Fruit fly (Drosophila melanogaster) whole organism, embryonic: ENCODE data around the gene vkg.

Experiments
- CG11456 ChIP-seq: fragments of 200-800 bp; sonication (Bioruptor generic); IDR thresholded peaks from 3 replicates; pipeline ENCODE4 v1.3.6; 2022; ENCODE audit warnings: missing biosample characterization, missing genetic modification characterization
- CG11696 ChIP-seq: fragments of 200-800 bp; sonication (Bioruptor generic); IDR thresholded peaks from 2 replicates; pipeline ENCODE4 v1.3.6; 2022; ENCODE audit warnings: missing biosample characterization, missing genetic modification characterization
- CG1233 ChIP-seq: fragments of 200-800 bp; sonication (Bioruptor generic); optimal IDR thresholded peaks from 4 replicates; lab custom pipeline; 2018; ENCODE audit warnings: missing biosample characterization, mild to moderate bottlenecking, missing genetic modification characterization
- CG12391 ChIP-seq: fragments of 200-800 bp; sonication (Bioruptor generic); optimal IDR thresholded peaks from 3 replicates; lab custom pipeline; 2018; ENCODE audit warnings: missing biosample characterization, mild to moderate bottlenecking, missing genetic modification characterization, moderate library complexity
- CG13775 ChIP-seq: fragments of 200-800 bp; sonication (Bioruptor generic); optimal IDR thresholded peaks from 3 replicates; lab custom pipeline; 2017; ENCODE audit warnings: missing biosample characterization, mild to moderate bottlenecking, missing genetic modification characterization
- CG14014 ChIP-seq: fragments of 200-800 bp; sonication (Bioruptor generic); IDR thresholded peaks from 2 replicates; pipeline ENCODE4 v1.3.6; 2022; ENCODE audit warnings: missing biosample characterization, missing genetic modification characterization
- CG14667 ChIP-seq: fragments of 200-800 bp; sonication (Bioruptor generic); IDR thresholded peaks from 2 replicates; pipeline ENCODE4 v1.3.6; 2022; ENCODE audit warnings: missing biosample characterization, missing genetic modification characterization
- CG15479 ChIP-seq: fragments of 200-800 bp; sonication (Bioruptor generic); optimal IDR thresholded peaks from 3 replicates; lab custom pipeline; 2019; ENCODE audit warnings: missing biosample characterization, mild to moderate bottlenecking, missing genetic modification characterization, moderate library complexity
- CG1603 ChIP-seq: fragments of 200-800 bp; sonication (Bioruptor generic); optimal IDR thresholded peaks from 2 replicates; lab custom pipeline; 2019; ENCODE audit warnings: missing biosample characterization, mild to moderate bottlenecking, missing genetic modification characterization, moderate library complexity
- CG1647 ChIP-seq: fragments of 200-800 bp; sonication (Bioruptor generic); optimal IDR thresholded peaks from 3 replicates; lab custom pipeline; 2016; ENCODE audit warnings: missing biosample characterization, missing genetic modification characterization
- CG18476 ChIP-seq: fragments of 200-800 bp; sonication (Bioruptor generic); optimal IDR thresholded peaks from 2 replicates; lab custom pipeline; 2016; ENCODE audit warnings: missing biosample characterization, mild to moderate bottlenecking, missing genetic modification characterization
- CG18764 ChIP-seq: fragments of 200-800 bp; sonication (Bioruptor generic); optimal IDR thresholded peaks from 3 replicates; lab custom pipeline; 2016; ENCODE audit warnings: missing biosample characterization, missing genetic modification characterization
- CG4360 ChIP-seq: fragments of 200-800 bp; sonication (Bioruptor generic); IDR thresholded peaks from 2 replicates; pipeline ENCODE4 v1.3.6; 2022; ENCODE audit warnings: missing biosample characterization, missing genetic modification characterization
- CG4707 ChIP-seq: fragments of 200-800 bp; sonication (Bioruptor generic); optimal IDR thresholded peaks from 2 replicates; lab custom pipeline; 2018; ENCODE audit warnings: missing biosample characterization, mild to moderate bottlenecking, missing genetic modification characterization, moderate library complexity
- CG5953 ChIP-seq: fragments of 200-800 bp; sonication (Bioruptor generic); IDR thresholded peaks from 2 replicates; pipeline ENCODE4 v1.3.6; 2022; ENCODE audit warnings: missing biosample characterization, missing genetic modification characterization
- CG6683 ChIP-seq: fragments of 200-800 bp; sonication (Bioruptor generic); optimal IDR thresholded peaks from 2 replicates; lab custom pipeline; 2017; ENCODE audit warnings: missing biosample characterization, mild to moderate bottlenecking, missing genetic modification characterization, missing genetic modification reagents
- CG6854 ChIP-seq: fragments of 200-800 bp; sonication (Bioruptor generic); optimal IDR thresholded peaks from 3 replicates; lab custom pipeline; 2017; ENCODE audit warnings: missing biosample characterization, mild to moderate bottlenecking, missing genetic modification characterization
- CG8388 ChIP-seq: fragments of 200-800 bp; sonication (Bioruptor generic); optimal IDR thresholded peaks from 2 replicates; lab custom pipeline; 2019; ENCODE audit warnings: missing biosample characterization, mild to moderate bottlenecking, missing genetic modification characterization, moderate library complexity
- CoRest ChIP-seq: fragments of 200-800 bp; sonication (Bioruptor generic); optimal IDR thresholded peaks from 3 replicates; lab custom pipeline; 2018; ENCODE audit warnings: missing biosample characterization, mild to moderate bottlenecking, missing genetic modification characterization, moderate library complexity
- E2f2 ChIP-seq: fragments of 200-800 bp; sonication (Bioruptor generic); IDR thresholded peaks from 2 replicates; pipeline ENCODE4 v1.3.6; 2022; ENCODE audit warnings: missing biosample characterization, missing genetic modification characterization
- Gug ChIP-seq: fragments of 200-800 bp; sonication (Bioruptor generic); IDR thresholded peaks from 4 replicates; pipeline ENCODE4 v1.3.6; 2022; ENCODE audit warnings: missing biosample characterization, missing genetic modification characterization
- HLHmδ ChIP-seq: fragments of 200-800 bp; sonication (Bioruptor generic); optimal IDR thresholded peaks from 2 replicates; lab custom pipeline; 2018; ENCODE audit warnings: missing biosample characterization, mild to moderate bottlenecking, missing genetic modification characterization, moderate library complexity
- Hsf ChIP-seq: fragments of 200-800 bp; sonication (Bioruptor generic); optimal IDR thresholded peaks from 3 replicates; lab custom pipeline; 2016; ENCODE audit warnings: missing biosample characterization, missing genetic modification characterization
- Lim3 ChIP-seq: fragments of 200-800 bp; sonication (Bioruptor generic); IDR thresholded peaks from 2 replicates; pipeline ENCODE4 v1.3.6; 2022; ENCODE audit warnings: missing biosample characterization, missing genetic modification characterization
- NC2α ChIP-seq: fragments of 200-800 bp; sonication (Bioruptor generic); optimal IDR thresholded peaks from 2 replicates; lab custom pipeline; 2016; ENCODE audit warnings: missing biosample characterization, missing genetic modification characterization
- NK7.1 ChIP-seq: fragments of 200-800 bp; sonication (Bioruptor generic); optimal IDR thresholded peaks from 3 replicates; lab custom pipeline; 2016; ENCODE audit warnings: missing biosample characterization, missing genetic modification characterization
- PHDP ChIP-seq: fragments of 200-800 bp; sonication (Bioruptor generic); optimal IDR thresholded peaks from 3 replicates; lab custom pipeline; 2018; ENCODE audit warnings: missing biosample characterization, mild to moderate bottlenecking, missing genetic modification characterization, moderate library complexity
- Poxn ChIP-seq: fragments of 200-800 bp; sonication (Bioruptor generic); IDR thresholded peaks from 2 replicates; pipeline ENCODE4 v1.3.6; 2022; ENCODE audit warnings: missing biosample characterization, missing genetic modification characterization
- Side ChIP-seq: fragments of 200-800 bp; sonication (Bioruptor generic); optimal IDR thresholded peaks from 2 replicates; lab custom pipeline; 2016; ENCODE audit warnings: missing biosample characterization, missing genetic modification characterization
- Six4 ChIP-seq: fragments of 200-800 bp; sonication (Bioruptor generic); optimal IDR thresholded peaks from 2 replicates; lab custom pipeline; 2016; ENCODE audit warnings: missing biosample characterization, missing genetic modification characterization
- Sox100B ChIP-seq: fragments of 200-800 bp; sonication (Bioruptor generic); optimal IDR thresholded peaks from 3 replicates; lab custom pipeline; 2018; ENCODE audit warnings: missing biosample characterization, mild to moderate bottlenecking, missing genetic modification characterization
- Tbp ChIP-seq: fragments of >200 bp; optimal IDR thresholded peaks from 2 replicates; lab custom pipeline; 2018; ENCODE audit warnings: missing biosample characterization, missing genetic modification characterization
- al ChIP-seq: fragments of 200-800 bp; sonication (Bioruptor generic); IDR thresholded peaks from 2 replicates; pipeline ENCODE4 v1.3.6; 2022; ENCODE audit warnings: missing biosample characterization, missing genetic modification characterization
- bab2 ChIP-seq: fragments of 200-800 bp; sonication (Bioruptor generic); optimal IDR thresholded peaks from 2 replicates; lab custom pipeline; 2016; ENCODE audit warnings: missing biosample characterization, missing genetic modification characterization
- bsh ChIP-seq, 2 experiments: fragments of 200-800 bp; sonication (Bioruptor generic); optimal IDR thresholded peaks; 2 replicates each; lab custom pipeline; 2017 to 2018; ENCODE audit warnings: mild to moderate bottlenecking in 2 of 2, missing biosample characterization in 2 of 2, missing genetic modification characterization in 2 of 2, moderate library complexity in 1 of 2
- cas ChIP-seq: fragments of 200-800 bp; sonication (Bioruptor generic); IDR thresholded peaks from 2 replicates; pipeline ENCODE4 v1.3.6; 2022; ENCODE audit warnings: missing biosample characterization, missing genetic modification characterization
- cato ChIP-seq: fragments of 200-800 bp; sonication (Bioruptor generic); optimal IDR thresholded peaks from 2 replicates; lab custom pipeline; 2016; ENCODE audit warnings: missing biosample characterization, missing genetic modification characterization, borderline replicate concordance
- cg ChIP-seq: fragments of 200-800 bp; sonication (Bioruptor generic); optimal IDR thresholded peaks from 3 replicates; lab custom pipeline; 2019; ENCODE audit warnings: missing biosample characterization, mild to moderate bottlenecking, missing genetic modification characterization, moderate library complexity
- cwo ChIP-seq: fragments of 200-800 bp; sonication (Bioruptor generic); optimal IDR thresholded peaks from 3 replicates; lab custom pipeline; 2017; ENCODE audit warnings: missing biosample characterization, missing genetic modification characterization, mild to moderate bottlenecking, moderate library complexity, missing genetic modification reagents
- esg ChIP-seq: fragments of 200-800 bp; sonication (Bioruptor generic); conservative IDR thresholded peaks from 2 replicates; pipeline ENCODE4 v1.3.6; 2022; ENCODE audit warnings: missing biosample characterization, missing genetic modification characterization
- gro ChIP-seq: fragments of 200-800 bp; sonication (Bioruptor generic); optimal IDR thresholded peaks from 2 replicates; lab custom pipeline; 2016; ENCODE audit warnings: missing biosample characterization, missing genetic modification characterization
- ind ChIP-seq: fragments of 200-800 bp; sonication (Bioruptor generic); optimal IDR thresholded peaks from 3 replicates; lab custom pipeline; 2016; ENCODE audit warnings: missing biosample characterization, missing genetic modification characterization
- klu ChIP-seq: fragments of 200-800 bp; sonication (Bioruptor generic); IDR thresholded peaks from 2 replicates; pipeline ENCODE4 v1.3.6; 2022; ENCODE audit warnings: missing biosample characterization, missing genetic modification characterization
- nerfin-2 ChIP-seq: fragments of 200-800 bp; sonication (Bioruptor generic); IDR thresholded peaks from 2 replicates; pipeline ENCODE4 v1.3.6; 2022; ENCODE audit warnings: missing biosample characterization, missing genetic modification characterization; ENCODE audit not compliant: partially characterized antibody
- odd ChIP-seq: fragments of 200-800 bp; sonication (Bioruptor generic); optimal IDR thresholded peaks from 2 replicates; lab custom pipeline; 2017; ENCODE audit warnings: missing biosample characterization, mild to moderate bottlenecking, missing genetic modification characterization
- ranshi ChIP-seq: fragments of 200-800 bp; sonication (Bioruptor generic); IDR thresholded peaks from 2 replicates; pipeline ENCODE4 v1.3.6; 2022; ENCODE audit warnings: missing biosample characterization, missing genetic modification characterization
- sima ChIP-seq: fragments of 200-800 bp; sonication (Bioruptor generic); optimal IDR thresholded peaks from 2 replicates; lab custom pipeline; 2016; ENCODE audit warnings: missing biosample characterization, missing genetic modification characterization
- stc ChIP-seq: fragments of 200-800 bp; sonication (Bioruptor generic); IDR thresholded peaks from 2 replicates; pipeline ENCODE4 v1.3.6; 2022; ENCODE audit warnings: missing biosample characterization, missing genetic modification characterization
- tin ChIP-seq: fragments of 200-800 bp; sonication (Bioruptor generic); optimal IDR thresholded peaks from 3 replicates; lab custom pipeline; 2016; ENCODE audit warnings: missing biosample characterization, missing genetic modification characterization
- trem ChIP-seq: fragments of 200-800 bp; optimal IDR thresholded peaks from 3 replicates; lab custom pipeline; 2019; ENCODE audit warnings: missing biosample characterization, mild to moderate bottlenecking, missing genetic modification characterization, moderate library complexity
- zen2 ChIP-seq: fragments of 200-800 bp; sonication (Bioruptor generic); IDR thresholded peaks from 3 replicates; pipeline ENCODE4 v1.3.6; 2022; ENCODE audit warnings: missing biosample characterization, missing genetic modification characterization; ENCODE audit not compliant: partially characterized antibody

The vkg gene

DNA sequence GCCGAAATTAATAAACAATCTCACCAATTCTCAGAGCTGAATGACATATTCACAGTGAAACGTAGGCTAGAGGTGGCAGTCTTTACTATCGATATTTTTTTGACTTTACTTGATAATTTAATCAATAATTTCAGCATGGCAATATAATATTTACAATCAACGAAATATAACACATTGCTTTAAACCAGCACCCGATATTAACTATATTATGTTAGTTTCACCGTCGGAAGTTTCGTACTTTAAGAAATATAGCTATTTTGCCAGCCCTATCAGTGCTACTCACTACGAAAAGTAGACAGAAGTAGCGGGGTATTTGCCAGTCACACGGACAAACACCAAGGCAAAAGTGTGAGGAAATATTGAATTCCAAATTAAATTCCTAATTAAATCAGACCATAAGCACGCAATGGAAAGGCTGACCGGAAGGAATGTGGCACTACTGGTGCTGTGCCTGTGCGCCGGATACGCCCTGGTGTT lies 17.2 kb downstream of the vkg start, which contains the start of the genes CG31917, Tfb5 and SelT (continued):
- TF ChIP-seq NK7.1 (GFP tag; lab: Kevin White, UChicago) (no peak), CG15479 (GFP tag; lab: Kevin White, UChicago) (no peak), cg (GFP tag; lab: Kevin White, UChicago) (no peak), CoRest (tag; lab: Kevin White, UChicago) (peak; percentile 70), gro (GFP tag; lab: Kevin White, UChicago) (peak; percentile 45), PHDP (tag; lab: Kevin White, UChicago) (peak; percentile 68), CG12391 (peak; percentile 82), CG1603 (tag; lab: Kevin White, UChicago) (peak; percentile 75), cas (GFP tag; lab: Robert Waterston, UW) (no peak), trem (tag; lab: Kevin White, UChicago) (peak; percentile 63), CG14014 (GFP tag; lab: Robert Waterston, UW) (no peak), cato (peak; percentile 8), CG18476 (peak; percentile 17), zen2 (GFP tag; lab: Robert Waterston, UW) (peak; percentile 28; the same call in 2 of the 3 replicates), CG14667 (GFP tag; lab: Robert Waterston, UW) (0 out of 2 replicates have a peak, but pooled peaks have one; percentile 12), CG18764 (GFP tag; lab: Kevin White, UChicago) (no peak), CG1647 (GFP tag; lab: Kevin White, UChicago) (peak; percentile 35), HLHmδ (GFP tag; lab: Kevin White, UChicago) (no peak), Gug (GFP tag; lab: Robert Waterston, UW) (no peak), CG8388 (GFP tag; lab: Kevin White, UChicago) (peak; percentile 35), stc (GFP tag; lab: Robert Waterston, UW) (no peak), Poxn (GFP tag; lab: Robert Waterston, UW) (no peak), CG6683 (GFP tag; lab: Kevin White, UChicago) (no peak), E2f2 (0 out of 2 replicates have a peak, but pooled peaks have one; percentile 11), CG11456 (GFP tag; lab: Robert Waterston, UW) (no peak), nerfin-2 (peak; percentile 37; the same call in 1 of the 2 replicates), Lim3 (GFP tag; lab: Robert Waterston, UW) (no peak), al (GFP tag; lab: Robert Waterston, UW) (no peak), CG1233 (GFP tag; lab: Kevin White, UChicago) (peak; percentile 46), Six4 (no peak), Tbp (GFP tag; lab: Kevin White, UChicago) (no peak), Side (GFP tag; lab: Kevin White, UChicago) (no peak), CG4360 (GFP tag; lab: Robert Waterston, UW) (no peak), CG13775 (GFP tag; lab: Kevin White, UChicago) (peak; percentile 70), CG5953 (GFP tag; lab: Robert Waterston, UW) (no peak), esg (GFP tag; lab: Robert Waterston, UW) (no peak), ind (GFP tag; lab: Kevin White, UChicago) (peak; percentile 47), klu (GFP tag; lab: Robert Waterston, UW) (no peak), odd (GFP tag; lab: Kevin White, UChicago) (no peak), tin (peak; percentile 51), CG6854 (GFP tag; lab: Kevin White, UChicago) (no peak), CG11696 (GFP tag; lab: Robert Waterston, UW) (no peak), CG4707 (GFP tag; lab: Kevin White, UChicago) (no peak), bab2 (GFP tag; lab: Kevin White, UChicago) (peak; percentile 70), Hsf (peak; percentile 73), ranshi (no peak), Sox100B (no peak), sima (GFP tag; lab: Kevin White, UChicago) (no peak), NC2α (GFP tag; lab: Kevin White, UChicago) (no peak), bsh (GFP tag; optimal IDR thresholded peaks at IDR 0.05; lab: Kevin White, UChicago) (peak in 1 of 2 experiments; percentile 40), cwo (GFP tag; lab: Kevin White, UChicago) (peak; percentile 28)
